Fruit fly (Drosophila melanogaster) whole organism, wandering third instar larva: Measurements from ENCODE around the gene Argk1.
A peak's percentile ranks its signal among the peaks of the same experiment; 100 is the strongest.

Experiments used
- Abd-B ChIP-seq: fragments of >200 bp; optimal IDR thresholded peaks from 2 replicates; lab custom pipeline; 2017; ENCODE audit warnings: missing biosample characterization, missing genetic modification characterization
- CG32264 ChIP-seq: fragments of 200-800 bp; sonication (Bioruptor generic); optimal IDR thresholded peaks from 2 replicates; lab custom pipeline; 2016; ENCODE audit warnings: missing biosample characterization, missing genetic modification characterization
- CG9705 ChIP-seq: fragments of 200-800 bp; sonication (Bioruptor generic); optimal IDR thresholded peaks from 2 replicates; lab custom pipeline; 2018; ENCODE audit warnings: missing biosample characterization, mild to moderate bottlenecking, missing genetic modification characterization
- CrebA ChIP-seq: fragments of 200-800 bp; sonication (Bioruptor generic); optimal IDR thresholded peaks from 2 replicates; lab custom pipeline; 2016; ENCODE audit warnings: missing biosample characterization, mild to moderate bottlenecking, missing genetic modification characterization, borderline replicate concordance
- Dfd ChIP-seq: fragments of >200 bp; optimal IDR thresholded peaks from 2 replicates; lab custom pipeline; 2017; ENCODE audit warnings: missing biosample characterization, missing genetic modification characterization
- Dif ChIP-seq: fragments of 200-275, 200-300 bp; sonication (Bioruptor generic); optimal IDR thresholded peaks from 2 replicates; lab custom pipeline; 2018; ENCODE audit warnings: missing biosample characterization, missing genetic modification characterization; ENCODE audit not compliant: partially characterized antibody
- GATAd ChIP-seq: sonication (Bioruptor generic); optimal IDR thresholded peaks from 2 replicates; lab custom pipeline; 2016; ENCODE audit warnings: missing biosample characterization, missing genetic modification characterization
- HLH106 ChIP-seq: fragments of 200-800 bp; optimal IDR thresholded peaks from 3 replicates; lab custom pipeline; 2019; ENCODE audit warnings: missing biosample characterization, mild to moderate bottlenecking, missing genetic modification characterization, moderate library complexity
- Hnf4 ChIP-seq: fragments of 200-800 bp; sonication (Bioruptor generic); optimal IDR thresholded peaks from 2 replicates; lab custom pipeline; 2016; ENCODE audit warnings: missing biosample characterization, mild to moderate bottlenecking, missing genetic modification characterization
- Hr78 ChIP-seq: fragments of >200 bp; optimal IDR thresholded peaks from 2 replicates; lab custom pipeline; 2017; ENCODE audit warnings: missing biosample characterization, missing genetic modification characterization
- Hr83 ChIP-seq: fragments of 200-300 bp; sonication (Bioruptor generic); optimal IDR thresholded peaks from 2 replicates; lab custom pipeline; 2016; ENCODE audit warnings: missing biosample characterization, mild to moderate bottlenecking, missing genetic modification characterization, moderate library complexity; ENCODE audit not compliant: poor library complexity, severe bottlenecking
- Jra ChIP-seq: sonication (Bioruptor generic); optimal IDR thresholded peaks from 2 replicates; lab custom pipeline; 2016; ENCODE audit warnings: missing biosample characterization, missing genetic modification characterization
- Mio ChIP-seq: sonication (Bioruptor generic); optimal IDR thresholded peaks from 2 replicates; lab custom pipeline; 2016; ENCODE audit warnings: missing biosample characterization, missing genetic modification characterization
- Myc ChIP-seq: fragments of >200 bp; optimal IDR thresholded peaks from 2 replicates; lab custom pipeline; 2017
- N ChIP-seq: fragments of >200 bp; optimal IDR thresholded peaks from 2 replicates; lab custom pipeline; 2018; ENCODE audit warnings: missing biosample characterization, missing external identifiers, missing genetic modification characterization
- OdsH ChIP-seq: fragments of 200-800 bp; sonication (Bioruptor generic); optimal IDR thresholded peaks from 2 replicates; lab custom pipeline; 2016; ENCODE audit warnings: missing biosample characterization, mild to moderate bottlenecking, missing genetic modification characterization
- Rel ChIP-seq, 2 experiments: fragments of 200-800 bp; sonication (Bioruptor generic) in 1 of 2; optimal IDR thresholded peaks; 2 replicates in 1 of 2; 3 replicates in 1 of 2; lab custom pipeline; 2016 to 2019; ENCODE audit warnings: mild to moderate bottlenecking in 2 of 2, missing biosample characterization in 2 of 2, missing genetic modification characterization in 2 of 2, moderate library complexity in 1 of 2
- Sp1 ChIP-seq: fragments of 200-800 bp; sonication (Bioruptor generic); optimal IDR thresholded peaks from 3 replicates; lab custom pipeline; 2019; ENCODE audit warnings: missing biosample characterization, mild to moderate bottlenecking, missing genetic modification characterization, moderate library complexity
- Vsx2 ChIP-seq: fragments of 200-300, 225-300 bp; sonication (Bioruptor generic); optimal IDR thresholded peaks from 2 replicates; lab custom pipeline; 2018; ENCODE audit warnings: missing biosample characterization, missing genetic modification characterization; ENCODE audit not compliant: partially characterized antibody
- br ChIP-seq: fragments of 200-800 bp; sonication (Bioruptor generic); optimal IDR thresholded peaks from 2 replicates; lab custom pipeline; 2016; ENCODE audit warnings: missing biosample characterization, missing genetic modification characterization
- brk ChIP-seq: fragments of 200-800 bp; sonication (Bioruptor generic); optimal IDR thresholded peaks from 2 replicates; lab custom pipeline; 2016; ENCODE audit warnings: missing biosample characterization, mild to moderate bottlenecking, missing genetic modification characterization
- dl ChIP-seq, 2 experiments: fragments of 175-275, 200-275 bp in 1 of 2; fragments of 200-275 bp in 1 of 2; sonication (Bioruptor generic); optimal IDR thresholded peaks; lab custom pipeline; 2018; ENCODE audit warnings: mild to moderate bottlenecking in 2 of 2, missing biosample characterization in 2 of 2, missing genetic modification characterization in 2 of 2, moderate library complexity in 2 of 2; ENCODE audit not compliant: partially characterized antibody in 2 of 2, insufficient read depth in 1 of 2
- dmrt93B ChIP-seq: fragments of 200-800 bp; sonication (Bioruptor generic); optimal IDR thresholded peaks from 2 replicates; lab custom pipeline; 2018; ENCODE audit warnings: missing biosample characterization, mild to moderate bottlenecking, missing genetic modification characterization
- dsf ChIP-seq: sonication (Bioruptor generic); optimal IDR thresholded peaks from 2 replicates; lab custom pipeline; 2016; ENCODE audit warnings: missing biosample characterization, missing genetic modification characterization, borderline replicate concordance
- ey ChIP-seq: fragments of 200-800 bp; sonication (Bioruptor generic); optimal IDR thresholded peaks from 2 replicates; lab custom pipeline; 2016; ENCODE audit warnings: missing biosample characterization, missing genetic modification characterization
- foxo ChIP-seq, 2 experiments: fragments of 200-800 bp; sonication (Bioruptor generic); optimal IDR thresholded peaks; 2 replicates in 1 of 2; 3 replicates in 1 of 2; lab custom pipeline; 2016 to 2017; ENCODE audit warnings: missing biosample characterization in 2 of 2, missing genetic modification characterization in 2 of 2
- fru ChIP-seq: fragments of 200-800 bp; sonication (Bioruptor generic); optimal IDR thresholded peaks from 3 replicates; lab custom pipeline; 2016; ENCODE audit warnings: missing biosample characterization, mild to moderate bottlenecking, missing genetic modification characterization
- h ChIP-seq: fragments of 200-800 bp; sonication (Bioruptor generic); optimal IDR thresholded peaks from 3 replicates; lab custom pipeline; 2016; ENCODE audit warnings: missing biosample characterization, mild to moderate bottlenecking, missing genetic modification characterization
- jim ChIP-seq: fragments of 175-275, 200-325 bp; sonication (Bioruptor generic); optimal IDR thresholded peaks from 2 replicates; lab custom pipeline; 2016; ENCODE audit warnings: missing biosample characterization, mild to moderate bottlenecking, missing genetic modification characterization
- lola ChIP-seq: fragments of >200 bp; optimal IDR thresholded peaks from 2 replicates; lab custom pipeline; 2017; ENCODE audit warnings: missing biosample characterization, missing genetic modification characterization
- pan ChIP-seq: fragments of >200 bp; optimal IDR thresholded peaks from 2 replicates; lab custom pipeline; 2017
- psq ChIP-seq: fragments of 200-800 bp; sonication (Bioruptor generic); optimal IDR thresholded peaks from 3 replicates; lab custom pipeline; 2017; ENCODE audit warnings: missing biosample characterization, mild to moderate bottlenecking, missing genetic modification characterization, moderate library complexity
- rgr ChIP-seq: fragments of 200-800 bp; sonication (Bioruptor generic); optimal IDR thresholded peaks from 3 replicates; lab custom pipeline; 2016; ENCODE audit warnings: missing biosample characterization, mild to moderate bottlenecking, missing genetic modification characterization
- sage ChIP-seq: fragments of 200-800 bp; sonication (Bioruptor generic); optimal IDR thresholded peaks from 2 replicates; lab custom pipeline; 2016; ENCODE audit warnings: missing biosample characterization, mild to moderate bottlenecking, missing genetic modification characterization
- sv ChIP-seq: fragments of 200-800 bp; sonication (Bioruptor generic); optimal IDR thresholded peaks from 3 replicates; lab custom pipeline; 2016; ENCODE audit warnings: missing biosample characterization, missing genetic modification characterization
- tai ChIP-seq: sonication (Bioruptor generic); optimal IDR thresholded peaks from 2 replicates; lab custom pipeline; 2016; ENCODE audit warnings: missing biosample characterization, missing genetic modification characterization
- usp ChIP-seq: fragments of >200 bp; optimal IDR thresholded peaks from 2 replicates; lab custom pipeline; 2017; ENCODE audit warnings: missing biosample characterization, missing genetic modification characterization
- woc ChIP-seq: sonication (Bioruptor generic); optimal IDR thresholded peaks from 2 replicates; lab custom pipeline; 2016; ENCODE audit warnings: missing biosample characterization, mild to moderate bottlenecking, missing genetic modification characterization

The Argk1 gene

dm6 chr3L:9057429-9058088 lies 8.3 kb downstream of the Argk1 start:
- TF ChIP-seq Abd-B (GFP tag; lab: Kevin White, UChicago) (no peak), h (GFP tag; lab: Kevin White, UChicago) (peak; percentile 98), HLH106 (tag; lab: Kevin White, UChicago) (peak; percentile 99), CG32264 (GFP tag; lab: Kevin White, UChicago) (peak; percentile 75), Rel (GFP tag; optimal IDR thresholded peaks at IDR 0.05; lab: Kevin White, UChicago) (peak; percentile 90), Rel (tag; optimal IDR thresholded peaks at IDR 0.05; lab: Kevin White, UChicago) (peak; percentile 87), GATAd (GFP tag; lab: Kevin White, UChicago) (peak; percentile 76), woc (GFP tag; lab: Kevin White, UChicago) (peak; percentile 88), dsf (peak; percentile 88), Vsx2 (peak; percentile 34), br (peak; percentile 94), Mio (GFP tag; lab: Kevin White, UChicago) (peak; percentile 52), dmrt93B (GFP tag; lab: Kevin White, UChicago) (peak; percentile 93), Dif (GFP tag; lab: Kevin White, UChicago) (peak; percentile 39), dl (GFP tag; optimal IDR thresholded peaks at IDR 0.05; lab: Kevin White, UChicago; ENCODE audit: insufficient read depth in 1 of 2, partially characterized antibody in 2 of 2) (peak; percentile 38 to 59), jim (GFP tag; lab: Kevin White, UChicago) (no peak), Myc (lab: Kevin White, UChicago) (no peak), Sp1 (GFP tag; lab: Kevin White, UChicago) (peak; percentile 99), Dfd (GFP tag; lab: Kevin White, UChicago) (no peak), foxo (GFP tag; optimal IDR thresholded peaks at IDR 0.05; lab: Kevin White, UChicago) (peak in 1 of 2 experiments; percentile 99), psq (peak; percentile 96), OdsH (GFP tag; lab: Kevin White, UChicago) (peak; percentile 98), sv (GFP tag; lab: Kevin White, UChicago) (peak; percentile 73), Hr78 (no peak), lola (GFP tag; lab: Kevin White, UChicago) (no peak), tai (GFP tag; lab: Kevin White, UChicago) (no peak), fru (GFP tag; lab: Kevin White, UChicago) (peak; percentile 98), CrebA (GFP tag; lab: Kevin White, UChicago) (peak; percentile 80), Hnf4 (peak; percentile 95), N (GFP tag; lab: Kevin White, UChicago) (no peak), rgr (GFP tag; lab: Kevin White, UChicago) (peak; percentile 98), CG9705 (GFP tag; lab: Kevin White, UChicago) (peak; percentile 90), Jra (GFP tag; lab: Kevin White, UChicago) (peak; percentile 93), pan (lab: Kevin White, UChicago) (no peak), Hr83 (GFP tag; lab: Kevin White, UChicago) (peak; percentile 39), ey (GFP tag; lab: Kevin White, UChicago) (peak; percentile 95), usp (no peak), sage (GFP tag; lab: Kevin White, UChicago) (peak; percentile 96), brk (GFP tag; lab: Kevin White, UChicago) (peak; percentile 97)
